Worm (Caenorhabditis elegans) whole organism, early embryonic: ENCODE data around the gene Y97E10AR.1.

Experiments used
- ama-1 ChIP-seq: fragments of 150-350 bp; optimal IDR thresholded peaks from 2 replicates; lab custom pipeline; 2014
- scrt-1 ChIP-seq: fragments of 200-800 bp; sonication (Bioruptor generic); IDR thresholded peaks from 2 replicates; pipeline ENCODE4 v1.3.6; 2022; ENCODE audit warnings: missing genetic modification characterization, missing compliant biosample characterization
- sea-1 ChIP-seq: fragments of 200-800 bp; sonication (Bioruptor generic); conservative IDR thresholded peaks from 2 replicates; pipeline ENCODE4 v1.3.6; 2022; ENCODE audit warnings: missing genetic modification characterization, missing compliant biosample characterization
- tbx-11 ChIP-seq: fragments of 200-800 bp; sonication (Bioruptor generic); IDR thresholded peaks from 2 replicates; pipeline ENCODE4 v1.3.6; 2022; ENCODE audit warnings: missing genetic modification characterization, missing compliant biosample characterization
- tra-4 ChIP-seq: sonication (generic microtip); optimal IDR thresholded peaks from 2 replicates; lab custom pipeline; 2017; ENCODE audit warnings: missing genetic modification characterization, missing compliant biosample characterization

DNA sequence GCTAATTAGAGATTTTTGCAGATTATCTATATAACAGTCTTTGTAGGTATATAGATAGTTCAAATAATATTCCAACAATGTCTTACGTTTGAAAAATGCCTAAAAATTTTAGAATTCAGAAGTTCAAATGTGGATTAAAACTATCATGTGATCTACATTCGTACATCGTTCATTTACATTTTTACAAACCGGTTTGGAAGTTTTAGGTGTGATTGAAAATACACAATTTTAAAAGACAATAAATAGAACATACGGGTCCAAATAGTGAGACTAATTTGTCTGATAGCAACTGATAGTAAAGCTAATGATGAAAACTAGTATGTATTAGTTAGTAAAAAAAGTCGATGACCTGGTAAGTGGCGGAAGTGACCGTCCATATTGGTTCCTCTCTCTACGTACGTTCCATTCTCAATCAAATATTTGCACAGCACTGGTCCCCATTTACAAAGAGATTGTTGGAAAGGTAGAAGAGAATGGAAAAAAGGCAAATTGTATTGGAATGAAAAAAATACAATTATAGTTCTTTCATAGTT, 40.1 kb downstream of the Y97E10AR.1 start:
- TF ChIP-seq tbx-11 (no peak), scrt-1 (GFP tag; lab: Robert Waterston, UW) (no peak), ama-1 (lab: Kevin White, UChicago) (no peak), tra-4 (tag; lab: Kevin White, UChicago) (no peak), sea-1 (no peak)
